Worm (Caenorhabditis elegans): Measurements from ENCODE around the gene T22B2.5.

Gene T22B2.5

DNA sequence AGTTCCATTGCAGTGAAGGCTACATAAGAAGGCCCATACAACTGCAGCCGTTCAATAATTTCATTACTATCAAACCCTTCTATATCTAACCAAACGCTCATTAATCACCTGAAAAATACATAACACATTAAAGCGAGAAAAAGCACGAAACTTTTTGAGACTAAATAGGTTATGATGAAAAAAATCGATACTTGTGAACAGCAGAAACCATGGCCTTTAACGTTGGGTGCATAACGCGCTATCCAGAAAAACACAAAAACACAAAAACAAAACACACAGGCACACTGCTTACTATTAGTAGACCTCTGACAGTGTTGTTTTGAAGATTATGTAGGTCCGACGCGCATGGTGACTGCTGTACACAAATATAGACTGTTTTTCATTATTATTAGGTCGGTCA is at the start of gene T22B2.5:
Gene T22B2.5, minus strand, starts transcription at position 101 of the 400 bp plus-strand sequence.
- TF ChIP-seq mxl-1 (tag; optimal IDR thresholded peaks at IDR 0.05), result no peak
- TF ChIP-seq ets-4 (GFP tag; optimal IDR thresholded peaks at IDR 0.05), result no peak
- TF ChIP-seq B0035.1 (tag; optimal IDR thresholded peaks at IDR 0.05), result no peak
- TF ChIP-seq F10E7.11 (tag; optimal IDR thresholded peaks at IDR 0.05), result no peak
- TF ChIP-seq Y53F4B.3 (GFP tag; IDR thresholded peaks at IDR 0.05), result no peak
- no peak for TF ChIP-seq sptf-2 (GFP tag; optimal IDR thresholded peaks at IDR 0.05)
- TF ChIP-seq lin-40 (tag; optimal IDR thresholded peaks at IDR 0.05), result no peak
- no peak for TF ChIP-seq ztf-28 (GFP tag; IDR thresholded peaks at IDR 0.05)
- TF ChIP-seq cebp-2 (GFP tag; IDR thresholded peaks at IDR 0.05), result no peak
- TF ChIP-seq ccch-3 (GFP tag; optimal IDR thresholded peaks at IDR 0.05), result no peak
- TF ChIP-seq attf-6 (GFP tag; IDR thresholded peaks at IDR 0.05), result no peak
- TF ChIP-seq mes-4 (tag; optimal IDR thresholded peaks at IDR 0.05), result no peak
- no peak for TF ChIP-seq F55B11.4 (tag; optimal IDR thresholded peaks at IDR 0.05; ENCODE audit: borderline replicate concordance, insufficient read depth)
- no peak for TF ChIP-seq tlf-1 (GFP tag; optimal IDR thresholded peaks at IDR 0.05)
- no peak for TF ChIP-seq Y67H2A.10 (GFP tag; conservative IDR thresholded peaks at IDR 0.05)

- TF ChIP-seq lag-1 (GFP tag; IDR thresholded peaks at IDR 0.05) (no peak), ama-1 (optimal IDR thresholded peaks at IDR 0.05) (no peak), ama-1 (GFP tag; optimal IDR thresholded peaks at IDR 0.05) (no peak), B0336.3 (GFP tag; IDR thresholded peaks at IDR 0.05) (no peak), lin-40 (tag; optimal IDR thresholded peaks at IDR 0.05) (no peak), hsf-1 (GFP tag; IDR thresholded peaks at IDR 0.05) (no peak), C06A6.2 (GFP tag; conservative IDR thresholded peaks at IDR 0.05) (no peak), sea-2 (GFP tag; IDR thresholded peaks at IDR 0.05) (no peak), egl-18 (GFP tag; IDR thresholded peaks at IDR 0.05) (no peak), F10E7.11 (tag; optimal IDR thresholded peaks at IDR 0.05) (no peak), tbx-9 (tag; optimal IDR thresholded peaks at IDR 0.05; ENCODE audit: borderline replicate concordance) (no peak)
These were observed 49.2 kb upstream of the T22B2.5 start for ce11 chrX:3960345-3960744.

DNA sequence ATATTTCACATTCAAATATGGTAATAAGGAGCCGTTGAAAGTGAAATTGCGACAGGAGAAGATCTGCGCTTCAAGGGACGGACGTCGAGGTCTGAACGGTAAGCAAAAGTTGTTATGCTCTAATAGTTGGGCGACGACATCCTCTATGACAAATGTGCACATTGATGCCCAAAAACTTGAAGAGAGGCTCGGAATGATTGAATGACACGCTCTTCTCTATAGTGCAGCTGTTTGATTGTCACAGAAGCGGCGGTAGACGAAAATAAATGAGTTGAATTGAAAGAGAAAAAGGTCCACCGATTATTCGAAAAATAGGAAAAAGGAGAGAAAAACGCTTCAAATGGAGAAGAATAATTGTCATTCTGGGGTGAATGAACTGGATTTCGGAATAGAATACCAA is 48.0 kb upstream of the T22B2.5 start:
- TF ChIP-seq snpc-4 (GFP tag; optimal IDR thresholded peaks at IDR 0.05) (no peak), snpc-4 (tag; optimal IDR thresholded peaks at IDR 0.05) (no peak), him-1 (tag; optimal IDR thresholded peaks at IDR 0.05) (no peak), F10E7.11 (tag; optimal IDR thresholded peaks at IDR 0.05) (no peak), dox-1 (GFP tag; IDR thresholded peaks at IDR 0.05) (no peak), ztf-26 (tag; optimal IDR thresholded peaks at IDR 0.05) (no peak)

DNA sequence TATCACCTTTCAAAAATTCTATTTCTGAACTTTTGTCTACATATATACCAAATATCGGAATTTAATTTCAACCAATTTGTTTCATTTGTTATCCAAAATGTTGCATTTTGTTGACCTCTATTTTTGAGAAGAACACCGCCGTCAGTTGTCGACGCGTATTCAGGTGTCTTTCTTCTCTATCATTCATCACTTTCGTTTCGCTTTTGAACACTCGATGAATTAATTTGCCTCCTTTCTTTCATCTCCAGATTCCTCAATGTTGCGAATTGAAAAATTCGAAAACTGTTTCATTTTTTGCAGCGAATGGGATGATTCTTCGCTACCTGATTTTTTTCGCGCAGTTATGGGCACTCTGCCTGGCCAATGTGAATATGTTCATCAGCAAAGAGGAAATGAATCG is 47.1 kb upstream of the T22B2.5 start, which contains the start of gene lin-18:
Gene lin-18, plus strand, starts transcription at position 301 of the 400 bp plus-strand sequence.
- TF ChIP-seq snpc-4 (GFP tag; optimal IDR thresholded peaks at IDR 0.05) (no peak), snpc-4 (tag; optimal IDR thresholded peaks at IDR 0.05) (no peak), rcor-1 (GFP tag; IDR thresholded peaks at IDR 0.05) (no peak), hlh-12 (tag; optimal IDR thresholded peaks at IDR 0.05) (no peak), tbp1 (GFP tag; optimal IDR thresholded peaks at IDR 0.05) (no peak), nfya-2 (GFP tag; IDR thresholded peaks at IDR 0.05) (no peak), cebp-2 (GFP tag; IDR thresholded peaks at IDR 0.05) (no peak)

ce11 chrX:3957475-3958204 is 46.5 kb upstream of the T22B2.5 start:
- TF ChIP-seq lsl-1 (GFP tag; optimal IDR thresholded peaks at IDR 0.05) (no peak), mel-28 (tag; optimal IDR thresholded peaks at IDR 0.05; ENCODE audit: borderline replicate concordance) (no peak), madf-6 (GFP tag; IDR thresholded peaks at IDR 0.05) (no peak), mxl-1 (tag; optimal IDR thresholded peaks at IDR 0.05) (no peak), cebp-1 (GFP tag; IDR thresholded peaks at IDR 0.05) (no peak), cebp-1 (tag; optimal IDR thresholded peaks at IDR 0.05) (no peak), B0019.2 (GFP tag; conservative IDR thresholded peaks at IDR 0.05) (no peak), bed-1 (GFP tag; IDR thresholded peaks at IDR 0.05) (no peak), Y67H2A.10 (GFP tag; conservative IDR thresholded peaks at IDR 0.05) (no peak), F57A8.1 (GFP tag; optimal IDR thresholded peaks at IDR 0.05) (no peak), somi-1 (GFP tag; optimal IDR thresholded peaks at IDR 0.05) (no peak), nhr-80 (tag; optimal IDR thresholded peaks at IDR 0.05) (no peak), gei-17 (GFP tag; optimal IDR thresholded peaks at IDR 0.05) (no peak), Y53F4B.3 (GFP tag; IDR thresholded peaks at IDR 0.05) (no peak)

Measured in whole organism, young adult.